Fruit fly (Drosophila melanogaster) whole organism, embryonic: ENCODE results near the gene Dh31.

ENCODE experiments used
- Antp ChIP-seq: fragments of 200-800 bp; sonication (Bioruptor generic); optimal IDR thresholded peaks from 3 replicates; lab custom pipeline; 2016; ENCODE audit warnings: missing biosample characterization, missing genetic modification characterization
- Asciz ChIP-seq: fragments of 200-800 bp; sonication (Bioruptor generic); optimal IDR thresholded peaks from 2 replicates; lab custom pipeline; 2017; ENCODE audit warnings: missing biosample characterization, mild to moderate bottlenecking, missing genetic modification characterization, missing genetic modification reagents
- Bdp1 ChIP-seq: fragments of 200-800 bp; sonication (Bioruptor generic); optimal IDR thresholded peaks from 3 replicates; lab custom pipeline; 2016; ENCODE audit warnings: missing biosample characterization, missing genetic modification characterization
- BtbVII ChIP-seq: fragments of 200-800 bp; sonication (Bioruptor generic); optimal IDR thresholded peaks from 3 replicates; lab custom pipeline; 2017; ENCODE audit warnings: missing biosample characterization, mild to moderate bottlenecking, missing genetic modification characterization
- CG10209 ChIP-seq: fragments of 200-800 bp; sonication (Bioruptor generic); optimal IDR thresholded peaks from 3 replicates; lab custom pipeline; 2017; ENCODE audit warnings: missing biosample characterization, mild to moderate bottlenecking, missing genetic modification characterization, missing genetic modification reagents
- CG10959 ChIP-seq: fragments of 200-800 bp; sonication (Bioruptor generic); IDR thresholded peaks from 2 replicates; pipeline ENCODE4 v1.3.6; 2022; ENCODE audit warnings: missing biosample characterization, missing genetic modification characterization
- CG12219 ChIP-seq: fragments of 200-800 bp; sonication (Bioruptor generic); optimal IDR thresholded peaks from 3 replicates; lab custom pipeline; 2018; ENCODE audit warnings: missing biosample characterization, mild to moderate bottlenecking, missing genetic modification characterization
- CG12236 ChIP-seq: fragments of 200-800 bp; sonication (Bioruptor generic); optimal IDR thresholded peaks from 2 replicates; lab custom pipeline; 2016; ENCODE audit warnings: missing biosample characterization, missing genetic modification characterization
- CG12769 ChIP-seq: fragments of 200-800 bp; sonication (Bioruptor generic); optimal IDR thresholded peaks from 2 replicates; lab custom pipeline; 2019; ENCODE audit warnings: missing biosample characterization, mild to moderate bottlenecking, missing genetic modification characterization, moderate library complexity
- CG13775 ChIP-seq: fragments of 200-800 bp; sonication (Bioruptor generic); optimal IDR thresholded peaks from 3 replicates; lab custom pipeline; 2017; ENCODE audit warnings: missing biosample characterization, mild to moderate bottlenecking, missing genetic modification characterization
- CG14014 ChIP-seq: fragments of 200-800 bp; sonication (Bioruptor generic); IDR thresholded peaks from 2 replicates; pipeline ENCODE4 v1.3.6; 2022; ENCODE audit warnings: missing biosample characterization, missing genetic modification characterization
- CG17829 ChIP-seq: fragments of 200-800 bp; optimal IDR thresholded peaks from 2 replicates; lab custom pipeline; 2019; ENCODE audit warnings: missing biosample characterization, mild to moderate bottlenecking, missing genetic modification characterization, moderate library complexity
- CG18599 ChIP-seq: fragments of 200-800 bp; sonication (Bioruptor generic); optimal IDR thresholded peaks from 3 replicates; lab custom pipeline; 2017; ENCODE audit warnings: missing biosample characterization, missing genetic modification characterization, mild to moderate bottlenecking, moderate library complexity, missing genetic modification reagents
- CG31441 ChIP-seq: fragments of 200-800 bp; sonication (Bioruptor generic); IDR thresholded peaks from 2 replicates; pipeline ENCODE4 v1.3.6; 2022; ENCODE audit warnings: missing biosample characterization, missing genetic modification characterization
- CG7556 ChIP-seq: fragments of 200-800 bp; sonication (Bioruptor generic); optimal IDR thresholded peaks from 2 replicates; lab custom pipeline; 2017; ENCODE audit warnings: missing biosample characterization, mild to moderate bottlenecking, missing genetic modification characterization
- CG7786 ChIP-seq: fragments of 200-800 bp; sonication (Bioruptor generic); optimal IDR thresholded peaks from 2 replicates; lab custom pipeline; 2016; ENCODE audit warnings: missing biosample characterization, missing genetic modification characterization
- CG7839 ChIP-seq: fragments of 200-800 bp; sonication (Bioruptor generic); optimal IDR thresholded peaks from 3 replicates; lab custom pipeline; 2018; ENCODE audit warnings: missing biosample characterization, mild to moderate bottlenecking, missing genetic modification characterization, moderate library complexity
- CG9609 ChIP-seq: fragments of 200-800 bp; sonication (Bioruptor generic); optimal IDR thresholded peaks from 3 replicates; lab custom pipeline; 2016; ENCODE audit warnings: missing biosample characterization, missing genetic modification characterization
- Dip3 ChIP-seq: fragments of 200-800 bp; sonication (Bioruptor generic); optimal IDR thresholded peaks from 3 replicates; lab custom pipeline; 2016; ENCODE audit warnings: missing biosample characterization, missing genetic modification characterization
- Ets65A ChIP-seq: fragments of 200-800 bp; sonication (Bioruptor generic); peaks from one replicate; lab custom pipeline; 2016; ENCODE audit warnings: missing biosample characterization, missing genetic modification characterization
- Gug ChIP-seq: fragments of 200-800 bp; sonication (Bioruptor generic); IDR thresholded peaks from 4 replicates; pipeline ENCODE4 v1.3.6; 2022; ENCODE audit warnings: missing biosample characterization, missing genetic modification characterization
- Mes4 ChIP-seq: fragments of 200-800 bp; sonication (Bioruptor generic); optimal IDR thresholded peaks from 2 replicates; lab custom pipeline; 2016; ENCODE audit warnings: missing biosample characterization, missing genetic modification characterization
- Myb ChIP-seq: fragments of 200-800 bp; sonication (Bioruptor generic); optimal IDR thresholded peaks from 2 replicates; lab custom pipeline; 2016; ENCODE audit warnings: missing biosample characterization, missing genetic modification characterization
- NfI ChIP-seq: fragments of 200-800 bp; sonication (Bioruptor generic); optimal IDR thresholded peaks from 3 replicates; lab custom pipeline; 2018; ENCODE audit warnings: missing biosample characterization, mild to moderate bottlenecking, missing genetic modification characterization, moderate library complexity
- PHDP ChIP-seq: fragments of 200-800 bp; sonication (Bioruptor generic); optimal IDR thresholded peaks from 3 replicates; lab custom pipeline; 2018; ENCODE audit warnings: missing biosample characterization, mild to moderate bottlenecking, missing genetic modification characterization, moderate library complexity
- Ptx1 ChIP-seq: fragments of 200-800 bp; sonication (Bioruptor generic); IDR thresholded peaks from 2 replicates; pipeline ENCODE4 v1.3.6; 2022; ENCODE audit warnings: missing biosample characterization, missing genetic modification characterization
- Side ChIP-seq: fragments of 200-800 bp; sonication (Bioruptor generic); optimal IDR thresholded peaks from 2 replicates; lab custom pipeline; 2016; ENCODE audit warnings: missing biosample characterization, missing genetic modification characterization
- Sox102F ChIP-seq: fragments of 200-800 bp; sonication (Bioruptor generic); optimal IDR thresholded peaks from 2 replicates; lab custom pipeline; 2018; ENCODE audit warnings: missing biosample characterization, mild to moderate bottlenecking, missing genetic modification characterization, moderate library complexity
- Xbp1 ChIP-seq: fragments of 200-800 bp; sonication (Bioruptor generic); optimal IDR thresholded peaks from 3 replicates; lab custom pipeline; 2016; ENCODE audit warnings: missing biosample characterization, mild to moderate bottlenecking, missing genetic modification characterization
- abd-A ChIP-seq: fragments of 200-800 bp; sonication (Bioruptor generic); optimal IDR thresholded peaks from 3 replicates; lab custom pipeline; 2019; ENCODE audit warnings: missing biosample characterization, mild to moderate bottlenecking, missing genetic modification characterization, moderate library complexity
- az2 ChIP-seq: fragments of 200-800 bp; sonication (Bioruptor generic); optimal IDR thresholded peaks from 3 replicates; lab custom pipeline; 2016; ENCODE audit warnings: missing biosample characterization, missing genetic modification characterization
- bsh ChIP-seq, 2 experiments: fragments of 200-800 bp; sonication (Bioruptor generic); optimal IDR thresholded peaks; 2 replicates each; lab custom pipeline; 2017 to 2018; ENCODE audit warnings: mild to moderate bottlenecking in 2 of 2, missing biosample characterization in 2 of 2, missing genetic modification characterization in 2 of 2, moderate library complexity in 1 of 2
- chn ChIP-seq: fragments of 200-800 bp; sonication (Bioruptor generic); optimal IDR thresholded peaks from 2 replicates; lab custom pipeline; 2016; ENCODE audit warnings: missing biosample characterization, missing genetic modification characterization
- esg ChIP-seq: fragments of 200-800 bp; sonication (Bioruptor generic); conservative IDR thresholded peaks from 2 replicates; pipeline ENCODE4 v1.3.6; 2022; ENCODE audit warnings: missing biosample characterization, missing genetic modification characterization
- eve ChIP-seq, 2 experiments: fragments of >200 bp; optimal IDR thresholded peaks; 2 replicates each; lab custom pipeline; 2017; ENCODE audit warnings: missing biosample characterization in 2 of 2, missing genetic modification characterization in 2 of 2
- ewg ChIP-seq: fragments of 200-800 bp; sonication (Bioruptor generic); optimal IDR thresholded peaks from 3 replicates; lab custom pipeline; 2017; ENCODE audit warnings: mild to moderate bottlenecking, missing biosample characterization, missing genetic modification reagents, missing genetic modification characterization
- gcm2 ChIP-seq: fragments of 200-800 bp; sonication (Bioruptor generic); optimal IDR thresholded peaks from 2 replicates; lab custom pipeline; 2016; ENCODE audit warnings: missing biosample characterization, missing genetic modification characterization
- gem ChIP-seq: fragments of 200-800 bp; sonication (Bioruptor generic); optimal IDR thresholded peaks from 2 replicates; lab custom pipeline; 2019; ENCODE audit warnings: missing biosample characterization, mild to moderate bottlenecking, missing genetic modification characterization, moderate library complexity
- grau ChIP-seq: fragments of 200-800 bp; optimal IDR thresholded peaks from 3 replicates; lab custom pipeline; 2019; ENCODE audit warnings: missing biosample characterization, mild to moderate bottlenecking, missing genetic modification characterization, moderate library complexity
- h ChIP-seq: fragments of >200 bp; optimal IDR thresholded peaks from 2 replicates; lab custom pipeline; 2017
- hb ChIP-seq: fragments of 200-800 bp; sonication (Bioruptor generic); IDR thresholded peaks from 3 replicates; pipeline ENCODE4 v1.3.6; 2022; ENCODE audit warnings: missing biosample characterization, missing genetic modification characterization; ENCODE audit not compliant: partially characterized antibody
- jumu ChIP-seq: fragments of 200-800 bp; sonication (Bioruptor generic); optimal IDR thresholded peaks from 3 replicates; lab custom pipeline; 2016; ENCODE audit warnings: missing biosample characterization, missing genetic modification characterization
- lola ChIP-seq, 3 experiments: fragments of >200 bp in 2 of 3; fragments of 200-800 bp in 1 of 3; sonication (Bioruptor generic) in 1 of 3; optimal IDR thresholded peaks; 2 replicates each; lab custom pipeline; 2017 to 2019; ENCODE audit warnings: missing biosample characterization in 3 of 3, missing genetic modification characterization in 3 of 3, mild to moderate bottlenecking in 1 of 3, moderate library complexity in 1 of 3
- odd ChIP-seq: fragments of 200-800 bp; sonication (Bioruptor generic); optimal IDR thresholded peaks from 2 replicates; lab custom pipeline; 2017; ENCODE audit warnings: missing biosample characterization, mild to moderate bottlenecking, missing genetic modification characterization
- onecut ChIP-seq: fragments of 200-800 bp; sonication (Bioruptor generic); IDR thresholded peaks from 2 replicates; pipeline ENCODE4 v1.3.6; 2022; ENCODE audit warnings: missing biosample characterization, missing genetic modification characterization
- org-1 ChIP-seq: fragments of 200-800 bp; sonication (Bioruptor generic); optimal IDR thresholded peaks from 2 replicates; lab custom pipeline; 2017; ENCODE audit warnings: missing biosample characterization, missing genetic modification characterization
- otp ChIP-seq: fragments of 200-800 bp; sonication (Bioruptor generic); IDR thresholded peaks from 3 replicates; pipeline ENCODE4, ENCODE4 v1.3.6; 2022; ENCODE audit warnings: missing biosample characterization, missing genetic modification characterization
- repo ChIP-seq: fragments of 200-800 bp; sonication (Bioruptor generic); optimal IDR thresholded peaks from 2 replicates; lab custom pipeline; 2016; ENCODE audit warnings: missing biosample characterization, missing genetic modification characterization

Gene Dh31

dm6 chr2L:8553789-8554626 is 47.4 kb upstream of the Dh31 start (continued):
- TF ChIP-seq eve (GFP tag; optimal IDR thresholded peaks at IDR 0.05; lab: Kevin White, UChicago) (peak in 1 of 2 experiments; percentile 87), az2 (GFP tag; lab: Kevin White, UChicago) (peak; percentile 72), Asciz (peak; percentile 35), Ptx1 (0 out of 2 replicates have a peak, but pooled peaks have one; percentile 14), abd-A (peak; percentile 70), otp (GFP tag; lab: Robert Waterston, UW) (0 out of 3 replicates have a peak, but pooled peaks have one; percentile 4), CG14014 (GFP tag; lab: Robert Waterston, UW) (0 out of 2 replicates have a peak, but pooled peaks have one; percentile 12), NfI (GFP tag; lab: Kevin White, UChicago) (peak; percentile 43), Sox102F (peak; percentile 79), grau (tag; lab: Kevin White, UChicago) (peak; percentile 94), CG10209 (no peak), CG9609 (GFP tag; lab: Kevin White, UChicago) (peak; percentile 28), lola (GFP tag; optimal IDR thresholded peaks at IDR 0.05; lab: Kevin White, UChicago) (peak in 1 of 3 experiments; percentile 64), Ets65A (peak; percentile 85), Bdp1 (GFP tag; lab: Kevin White, UChicago) (no peak), Gug (no peak), CG31441 (GFP tag; lab: Robert Waterston, UW) (peak; percentile 40; the same call in 1 of the 2 replicates), CG12219 (GFP tag; lab: Kevin White, UChicago) (no peak), odd (GFP tag; lab: Kevin White, UChicago) (peak; percentile 26), org-1 (GFP tag; lab: Kevin White, UChicago) (peak; percentile 32), esg (GFP tag; lab: Robert Waterston, UW) (0 out of 2 replicates have a peak, but pooled peaks have one; percentile 22), Xbp1 (GFP tag; lab: Kevin White, UChicago) (peak; percentile 32), chn (GFP tag; lab: Kevin White, UChicago) (peak; percentile 3), gcm2 (peak; percentile 35), Side (GFP tag; lab: Kevin White, UChicago) (peak; percentile 51), CG18599 (peak; percentile 67), Myb (GFP tag; lab: Kevin White, UChicago) (peak; percentile 32), BtbVII (GFP tag; lab: Kevin White, UChicago) (peak; percentile 19), CG7556 (GFP tag; lab: Kevin White, UChicago) (peak; percentile 61), CG13775 (peak; percentile 22), onecut (GFP tag; lab: Robert Waterston, UW) (peak; percentile 49), bsh (GFP tag; optimal IDR thresholded peaks at IDR 0.05; lab: Kevin White, UChicago) (peak in 1 of 2 experiments; percentile 63), CG10959 (GFP tag; lab: Robert Waterston, UW) (peak; percentile 61; the same call in 1 of the 2 replicates), CG17829 (tag; lab: Kevin White, UChicago) (peak; percentile 56), CG12236 (GFP tag; lab: Kevin White, UChicago) (peak; percentile 48), CG7839 (peak; percentile 50), hb (GFP tag; lab: Robert Waterston, UW) (no peak), Mes4 (GFP tag; lab: Kevin White, UChicago) (peak; percentile 35), jumu (peak; percentile 13), repo (GFP tag; lab: Kevin White, UChicago) (no peak), CG12769 (tag; lab: Kevin White, UChicago) (peak; percentile 67), Dip3 (peak; percentile 19), CG7786 (GFP tag; lab: Kevin White, UChicago) (peak; percentile 32), PHDP (tag; lab: Kevin White, UChicago) (peak; percentile 22), h (no peak), Antp (GFP tag; lab: Kevin White, UChicago) (peak; percentile 27), gem (peak; percentile 66), ewg (peak; percentile 39)
